Worm (Caenorhabditis elegans): ENCODE data around the gene unc-7.

Gene unc-7

DNA sequence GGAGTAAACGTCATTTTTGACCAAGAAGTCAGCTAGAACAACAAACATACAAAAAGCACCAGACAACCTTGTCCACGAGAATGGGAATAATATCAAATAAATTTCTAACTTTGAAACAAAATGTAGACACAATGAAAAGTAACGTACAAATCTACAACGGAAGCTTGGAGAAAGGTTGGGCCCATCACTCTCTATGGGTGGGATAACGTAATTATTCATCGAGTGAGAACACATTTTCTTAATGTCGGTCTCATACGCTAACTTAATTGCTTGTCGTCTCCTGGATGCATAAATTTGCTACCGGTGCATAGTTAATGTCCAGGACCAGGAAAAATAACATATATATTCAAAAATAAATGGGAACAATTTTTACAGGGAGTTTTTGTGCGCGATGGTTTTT, 14.4 kb downstream of the unc-7 start:
- no peak for TF ChIP-seq elt-3 (tag; optimal IDR thresholded peaks at IDR 0.05)
- no peak for TF ChIP-seq ztf-4 (tag; optimal IDR thresholded peaks at IDR 0.05)
- TF ChIP-seq nfya-1 (tag; optimal IDR thresholded peaks at IDR 0.05; ENCODE audit: insufficient read depth) = no peak
- no peak for TF ChIP-seq ceh-82 (tag; optimal IDR thresholded peaks at IDR 0.05)
- TF ChIP-seq elt-2 (tag; optimal IDR thresholded peaks at IDR 0.05) = no peak
- no peak for TF ChIP-seq lin-15B (tag; optimal IDR thresholded peaks at IDR 0.05)
- no peak for TF ChIP-seq unc-39 (tag; optimal IDR thresholded peaks at IDR 0.05)
- TF ChIP-seq daf-12 (tag; optimal IDR thresholded peaks at IDR 0.05) = no peak
- TF ChIP-seq ceh-16 (tag; optimal IDR thresholded peaks at IDR 0.05) = no peak
- no peak for TF ChIP-seq ceh-9 (tag; optimal IDR thresholded peaks at IDR 0.05)
- TF ChIP-seq ama-1 (optimal IDR thresholded peaks at IDR 0.05) = no peak
- no peak for TF ChIP-seq ceh-28 (tag; optimal IDR thresholded peaks at IDR 0.05)
- no peak for TF ChIP-seq nhr-12 (tag; optimal IDR thresholded peaks at IDR 0.05)
- TF ChIP-seq hmg-11 (tag; optimal IDR thresholded peaks at IDR 0.05) = no peak
- TF ChIP-seq elt-1 (tag; optimal IDR thresholded peaks at IDR 0.05) = no peak
- TF ChIP-seq fkh-2 (tag; optimal IDR thresholded peaks at IDR 0.05) = no peak
- TF ChIP-seq fkh-10 (GFP tag; optimal IDR thresholded peaks at IDR 0.05) = no peak
- TF ChIP-seq egl-27 (tag; optimal IDR thresholded peaks at IDR 0.05) = no peak
- TF ChIP-seq tbx-2 (tag; optimal IDR thresholded peaks at IDR 0.05) = no peak
- TF ChIP-seq nhr-11 (tag; optimal IDR thresholded peaks at IDR 0.05) = no peak

DNA sequence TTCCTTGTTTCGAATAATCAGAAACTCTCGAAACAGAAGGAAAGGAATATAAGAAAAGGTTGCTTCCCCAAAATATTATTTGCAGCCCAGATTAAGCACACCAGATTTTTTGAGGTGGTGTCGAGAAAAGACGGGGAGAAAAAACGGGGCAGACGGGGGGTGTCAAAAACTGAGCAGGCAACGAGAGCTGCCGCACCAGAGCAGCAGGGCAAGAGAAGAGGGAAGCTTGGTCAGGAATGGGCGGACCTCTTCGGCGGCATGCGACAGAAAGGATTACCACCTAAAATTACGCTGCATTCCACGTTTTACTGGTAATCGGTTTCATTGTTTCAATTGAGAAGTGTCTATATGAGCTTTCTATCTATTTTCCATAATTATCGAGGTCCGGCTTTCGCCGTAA, 15.5 kb downstream of the unc-7 start:
- no peak for TF ChIP-seq ceh-28 (tag; optimal IDR thresholded peaks at IDR 0.05)
- no peak for TF ChIP-seq ama-1 (optimal IDR thresholded peaks at IDR 0.05)
- no peak for TF ChIP-seq egl-27 (tag; optimal IDR thresholded peaks at IDR 0.05)
- no peak for TF ChIP-seq elt-3 (tag; optimal IDR thresholded peaks at IDR 0.05)
- TF ChIP-seq pqm-1 (tag; optimal IDR thresholded peaks at IDR 0.05) = no peak
- TF ChIP-seq skn-1 (tag; optimal IDR thresholded peaks at IDR 0.05) = no peak
- no peak for TF ChIP-seq fkh-2 (tag; optimal IDR thresholded peaks at IDR 0.05)
- TF ChIP-seq nhr-237 (tag; optimal IDR thresholded peaks at IDR 0.05) = no peak
- TF ChIP-seq lin-15B (tag; optimal IDR thresholded peaks at IDR 0.05) = no peak
- no peak for TF ChIP-seq ceh-9 (tag; optimal IDR thresholded peaks at IDR 0.05)
- TF ChIP-seq ztf-4 (tag; optimal IDR thresholded peaks at IDR 0.05) = no peak
- TF ChIP-seq fkh-10 (GFP tag; optimal IDR thresholded peaks at IDR 0.05) = no peak
- no peak for TF ChIP-seq ceh-82 (tag; optimal IDR thresholded peaks at IDR 0.05)
- no peak for TF ChIP-seq snpc-4 (tag; optimal IDR thresholded peaks at IDR 0.05)
- TF ChIP-seq tbx-2 (tag; optimal IDR thresholded peaks at IDR 0.05) = no peak
- TF ChIP-seq ceh-16 (tag; optimal IDR thresholded peaks at IDR 0.05) = no peak

DNA sequence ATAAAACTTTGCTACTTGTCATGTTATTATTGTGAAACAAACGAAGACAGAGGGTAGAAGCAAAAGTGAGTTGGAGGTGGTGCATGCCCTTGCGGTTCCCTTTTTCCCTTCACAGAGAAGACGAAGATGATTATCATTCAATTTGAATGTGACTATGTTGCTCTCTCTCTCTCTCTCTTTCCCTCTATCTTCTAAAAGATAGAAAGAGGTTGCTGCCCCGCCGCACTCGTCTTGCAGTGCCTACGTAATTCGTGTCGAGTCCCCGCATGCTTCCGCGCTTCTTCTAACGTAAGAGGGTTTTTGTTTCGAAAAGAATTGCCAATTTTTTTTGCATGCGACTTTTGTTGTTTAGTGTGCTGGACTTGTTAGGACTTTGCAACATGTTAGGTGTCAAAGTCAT, 19.4 kb downstream of the unc-7 start:
- TF ChIP-seq unc-39 (tag; optimal IDR thresholded peaks at IDR 0.05) = no peak
- peak; percentile 83 for TF ChIP-seq fkh-10 (GFP tag; optimal IDR thresholded peaks at IDR 0.05)

DNA sequence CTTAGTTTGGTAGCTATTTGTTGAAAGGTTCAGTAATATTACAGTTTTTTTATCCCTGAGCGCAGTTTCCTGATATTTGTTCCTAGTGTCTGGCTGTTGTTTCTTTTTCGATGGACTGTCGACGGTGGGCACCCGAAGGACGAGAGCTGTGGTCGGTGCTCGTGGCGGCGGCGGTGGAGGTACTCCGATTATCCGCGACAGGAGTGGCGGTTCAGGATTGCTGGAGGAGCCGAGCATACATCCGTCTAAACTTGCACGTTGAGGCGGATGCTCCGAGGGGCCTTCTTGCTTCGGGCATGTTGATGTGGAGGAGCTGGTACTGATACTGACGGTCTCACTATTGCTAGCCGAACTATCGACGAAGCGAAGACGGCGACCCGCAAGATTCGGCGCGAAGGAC, 20.2 kb downstream of the unc-7 start:
- TF ChIP-seq nhr-25 (tag; optimal IDR thresholded peaks at IDR 0.05) (no peak), jun-1 (tag; optimal IDR thresholded peaks at IDR 0.05) (no peak), fos-1 (tag; optimal IDR thresholded peaks at IDR 0.05) (no peak), nhr-28 (tag; optimal IDR thresholded peaks at IDR 0.05) (no peak), aly-2 (tag; optimal IDR thresholded peaks at IDR 0.05) (no peak), ztf-11 (tag; optimal IDR thresholded peaks at IDR 0.05) (no peak), ztf-4 (tag; optimal IDR thresholded peaks at IDR 0.05) (no peak), mml-1 (tag; optimal IDR thresholded peaks at IDR 0.05) (no peak), tbx-2 (tag; optimal IDR thresholded peaks at IDR 0.05) (no peak), pha-4 (tag; optimal IDR thresholded peaks at IDR 0.05) (no peak)

DNA sequence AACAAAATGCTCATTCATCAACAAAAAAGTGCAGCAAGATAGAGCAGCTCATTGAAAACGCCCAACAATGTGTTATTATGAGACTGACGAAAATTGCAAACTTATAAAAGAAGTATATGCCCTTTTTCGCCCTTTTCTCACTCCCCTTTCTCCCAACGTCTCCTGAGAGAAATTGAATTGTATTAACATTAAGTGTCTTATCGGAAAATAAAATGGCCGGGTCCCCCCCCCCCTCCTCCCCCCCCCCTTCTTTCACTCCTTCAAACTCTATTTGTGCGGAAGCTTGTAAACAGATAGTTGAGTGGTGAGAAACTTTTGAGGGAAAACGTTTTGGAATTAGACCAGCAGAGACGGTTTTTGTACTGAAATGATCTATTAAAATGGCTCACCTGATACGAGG, 20.8 kb downstream of the unc-7 start:
- no peak for TF ChIP-seq fkh-10 (GFP tag; optimal IDR thresholded peaks at IDR 0.05)
- no peak for TF ChIP-seq lin-39 (tag; optimal IDR thresholded peaks at IDR 0.05)
- no peak for TF ChIP-seq fos-1 (tag; optimal IDR thresholded peaks at IDR 0.05)
- TF ChIP-seq nhr-23 (tag; optimal IDR thresholded peaks at IDR 0.05) = no peak
- no peak for TF ChIP-seq nhr-28 (tag; optimal IDR thresholded peaks at IDR 0.05)
- TF ChIP-seq lsy-12 (tag; optimal IDR thresholded peaks at IDR 0.05) = no peak
- TF ChIP-seq egl-27 (tag; optimal IDR thresholded peaks at IDR 0.05) = no peak
- no peak for TF ChIP-seq pqm-1 (tag; optimal IDR thresholded peaks at IDR 0.05)
- no peak for TF ChIP-seq fkh-2 (tag; optimal IDR thresholded peaks at IDR 0.05)

Data from whole organism, L3 larva.